Worm (Caenorhabditis elegans): ENCODE data around the gene ZK1290.1.

ce11 chrII:7593227-7593626, 31.7 kb downstream of the ZK1290.1 start:
- no peak for TF ChIP-seq tab-1 (GFP tag; IDR thresholded peaks at IDR 0.05)
- TF ChIP-seq ztf-29 (GFP tag; IDR thresholded peaks at IDR 0.05), result no peak
- TF ChIP-seq T22C8.4 (GFP tag; IDR thresholded peaks at IDR 0.05), result no peak

All from whole organism, midembryonic.